Worm (Caenorhabditis elegans) whole organism, L4 larva: Measurements from ENCODE around the gene nhr-252.
A peak's percentile ranks its signal among the peaks of the same experiment; 100 is the strongest.

ENCODE experiments used
- F10B5.3 ChIP-seq: sonication (generic microtip); optimal IDR thresholded peaks from 2 replicates; lab custom pipeline; 2016; ENCODE audit warnings: mild to moderate bottlenecking, missing genetic modification characterization, missing compliant biosample characterization
- F44E2.7 ChIP-seq: fragments of 200-800 bp; sonication (Bioruptor generic); IDR thresholded peaks from 2 replicates; pipeline ENCODE4 v2.1.2; 2022; ENCODE audit warnings: missing genetic modification characterization, missing compliant biosample characterization
- Y48G9A.11 ChIP-seq: fragments of 200-800 bp; sonication (Bioruptor generic); IDR thresholded peaks from 2 replicates; pipeline ENCODE4 v1.3.6; 2022; ENCODE audit warnings: missing genetic modification reagents, missing genetic modification characterization, missing compliant biosample characterization
- aly-2 ChIP-seq: sonication (generic microtip); optimal IDR thresholded peaks from 2 replicates; lab custom pipeline; 2018; ENCODE audit warnings: missing biosample characterization, missing genetic modification characterization
- ceh-20 ChIP-seq: fragments of 200-800 bp; sonication (Bioruptor generic); IDR thresholded peaks from 2 replicates; pipeline ENCODE4 v1.3.6; 2022; ENCODE audit warnings: missing genetic modification reagents, missing genetic modification characterization, missing compliant biosample characterization
- ceh-44 ChIP-seq: fragments of 200-800 bp; sonication (Bioruptor generic); IDR thresholded peaks from 2 replicates; pipeline ENCODE4 v1.3.6; 2022; ENCODE audit warnings: missing genetic modification reagents, missing genetic modification characterization, missing compliant biosample characterization
- ceh-82 ChIP-seq: sonication (generic microtip); optimal IDR thresholded peaks from 2 replicates; lab custom pipeline; 2017; ENCODE audit warnings: missing biosample characterization, missing genetic modification characterization
- daf-16 ChIP-seq, 3 experiments: sonication (generic microtip); optimal IDR thresholded peaks; 2 replicates each; lab custom pipeline; 2016 to 2017; ENCODE audit warnings: missing genetic modification characterization in 3 of 3, missing genetic modification reagents in 3 of 3, mild to moderate bottlenecking in 2 of 3, missing compliant biosample characterization in 2 of 3, missing biosample characterization in 1 of 3, moderate library complexity in 1 of 3
- daf-8 ChIP-seq: fragments of 200-800 bp; sonication (Bioruptor generic); IDR thresholded peaks from 2 replicates; pipeline ENCODE4 v1.3.6; 2022; ENCODE audit warnings: missing genetic modification characterization, missing compliant biosample characterization
- duxl-1 ChIP-seq: sonication (generic microtip); optimal IDR thresholded peaks from 2 replicates; lab custom pipeline; 2016; ENCODE audit warnings: mild to moderate bottlenecking, missing genetic modification characterization, moderate library complexity, missing compliant biosample characterization; ENCODE audit not compliant: poor library complexity
- hmg-1.1 ChIP-seq: fragments of 200-800 bp; sonication (Bioruptor generic); IDR thresholded peaks from 2 replicates; pipeline ENCODE4 v1.3.6; 2022; ENCODE audit warnings: missing genetic modification reagents, missing genetic modification characterization, missing compliant biosample characterization
- jun-1 ChIP-seq: fragments of 150-350 bp; optimal IDR thresholded peaks from 2 replicates; lab custom pipeline; 2014; ENCODE audit warnings: missing biosample characterization, missing genetic modification reagents, missing genetic modification characterization
- lim-7 ChIP-seq: fragments of 200-800 bp; sonication (Bioruptor generic); IDR thresholded peaks from 2 replicates; pipeline ENCODE4 v1.3.6; 2022; ENCODE audit warnings: missing genetic modification characterization, missing compliant biosample characterization
- lin-13 ChIP-seq: fragments of 150-350 bp; optimal IDR thresholded peaks from 2 replicates; lab custom pipeline; 2014; ENCODE audit warnings: missing biosample characterization, missing genetic modification reagents, missing genetic modification characterization
- lsy-2 ChIP-seq, 2 experiments: fragments of 150-350 bp in 1 of 2; sonication (generic microtip) in 1 of 2; optimal IDR thresholded peaks; 2 replicates each; lab custom pipeline; 2014 to 2017; ENCODE audit warnings: missing biosample characterization in 2 of 2, missing genetic modification characterization in 2 of 2
- madf-5 ChIP-seq, 2 experiments: fragments of 200-800 bp; sonication (Bioruptor generic); IDR thresholded peaks; 2 replicates each; pipeline ENCODE4 v1.3.6; 2022; ENCODE audit warnings: missing compliant biosample characterization in 2 of 2, missing genetic modification characterization in 2 of 2
- madf-9 ChIP-seq: fragments of 200-800 bp; sonication (Bioruptor generic); conservative IDR thresholded peaks from 2 replicates; pipeline ENCODE4 v1.3.6; 2022; ENCODE audit warnings: missing genetic modification reagents, missing genetic modification characterization, missing compliant biosample characterization
- mdl-1 ChIP-seq, 2 experiments: fragments of 150-350 bp in 1 of 2; sonication (generic microtip) in 1 of 2; optimal IDR thresholded peaks; 2 replicates each; lab custom pipeline; 2014 to 2017; ENCODE audit warnings: missing biosample characterization in 2 of 2, missing genetic modification characterization in 2 of 2
- mdt-29 ChIP-seq: fragments of 200-800 bp; sonication (Bioruptor generic); IDR thresholded peaks from 2 replicates; pipeline ENCODE4 v1.3.6; 2022; ENCODE audit warnings: missing genetic modification reagents, missing genetic modification characterization, missing compliant biosample characterization
- mes-2 ChIP-seq: sonication (generic microtip); optimal IDR thresholded peaks from 2 replicates; lab custom pipeline; 2016; ENCODE audit warnings: missing genotype, mild to moderate bottlenecking, missing genetic modification characterization, missing compliant biosample characterization; ENCODE audit not compliant: poor library complexity, severe bottlenecking
- mxl-2 ChIP-seq: fragments of 200-800 bp; sonication (Bioruptor generic); conservative IDR thresholded peaks from 2 replicates; pipeline ENCODE4 v1.3.6; 2022; ENCODE audit warnings: missing genetic modification reagents, missing genetic modification characterization, missing compliant biosample characterization
- nhr-41 ChIP-seq: fragments of 200-800 bp; sonication (Bioruptor generic); IDR thresholded peaks from 2 replicates; pipeline ENCODE4 v1.3.6; 2022; ENCODE audit warnings: missing genetic modification reagents, missing genetic modification characterization, missing compliant biosample characterization
- nhr-48 ChIP-seq: sonication (generic microtip); optimal IDR thresholded peaks from 2 replicates; lab custom pipeline; 2016; ENCODE audit warnings: mild to moderate bottlenecking, missing genetic modification characterization, missing compliant biosample characterization
- nhr-6 ChIP-seq: fragments of 150-350 bp; optimal IDR thresholded peaks from 2 replicates; lab custom pipeline; 2014; ENCODE audit warnings: missing biosample characterization, missing genetic modification characterization
- nhr-77 ChIP-seq: fragments of 150-350 bp; optimal IDR thresholded peaks from 2 replicates; lab custom pipeline; 2014; ENCODE audit warnings: missing biosample characterization, missing genetic modification characterization
- pha-4 ChIP-seq, 2 experiments: fragments of 150-350 bp in 1 of 2; fragments of 200-800 bp in 1 of 2; sonication (Bioruptor generic) in 1 of 2; IDR thresholded peaks in 1 of 2; optimal IDR thresholded peaks in 1 of 2; 2 replicates each; pipeline versions ENCODE4 v1.3.6 to Lab custom; 2014 to 2022; ENCODE audit warnings: missing genetic modification characterization in 2 of 2, missing genetic modification reagents in 2 of 2, missing biosample characterization in 1 of 2, missing compliant biosample characterization in 1 of 2
- php-3 ChIP-seq: fragments of 200-800 bp; sonication (Bioruptor generic); IDR thresholded peaks from 2 replicates; pipeline ENCODE4 v1.3.6; 2022; ENCODE audit warnings: missing genetic modification reagents, missing genetic modification characterization, missing compliant biosample characterization
- pqm-1 ChIP-seq: sonication (generic microtip); optimal IDR thresholded peaks from 2 replicates; lab custom pipeline; 2017; ENCODE audit warnings: missing biosample characterization, missing genetic modification characterization
- rbr-2 ChIP-seq: sonication (generic microtip); optimal IDR thresholded peaks from 2 replicates; lab custom pipeline; 2016; ENCODE audit warnings: missing genotype, missing genetic modification characterization, missing compliant biosample characterization
- saeg-2 ChIP-seq: fragments of 200-800 bp; sonication (Bioruptor generic); IDR thresholded peaks from 2 replicates; pipeline ENCODE4 v1.3.6; 2022; ENCODE audit warnings: missing genetic modification reagents, missing genetic modification characterization, missing compliant biosample characterization
- sdz-12 ChIP-seq: fragments of 200-800 bp; sonication (Bioruptor generic); optimal IDR thresholded peaks from 2 replicates; lab custom pipeline; 2018; ENCODE audit warnings: mild to moderate bottlenecking, missing genetic modification characterization, missing compliant biosample characterization
- spr-3 ChIP-seq: fragments of 200-800 bp; sonication (Bioruptor generic); optimal IDR thresholded peaks from 2 replicates; lab custom pipeline; 2018; ENCODE audit warnings: mild to moderate bottlenecking, missing genetic modification characterization, missing compliant biosample characterization
- tra-1 ChIP-seq: fragments of 200-800 bp; sonication (Bioruptor generic); IDR thresholded peaks from 2 replicates; pipeline ENCODE4 v1.3.6; 2022; ENCODE audit warnings: missing genetic modification reagents, missing genetic modification characterization, missing compliant biosample characterization
- unc-130 ChIP-seq: sonication (generic microtip); optimal IDR thresholded peaks from 2 replicates; lab custom pipeline; 2016; ENCODE audit warnings: missing genetic modification reagents, missing genetic modification characterization, missing compliant biosample characterization
- unc-62 ChIP-seq, 3 experiments: fragments of 150-350 bp in 1 of 3; sonication (generic microtip); optimal IDR thresholded peaks in 2 of 3; peaks in 1 of 3; 1 replicate in 1 of 3; 2 replicates in 2 of 3; lab custom pipeline; 2014 to 2017; ENCODE audit warnings: missing biosample characterization in 3 of 3, missing genetic modification characterization in 3 of 3, missing genetic modification reagents in 3 of 3, missing genotype in 1 of 3
- ztf-11 ChIP-seq: fragments of 150-350 bp; optimal IDR thresholded peaks from 2 replicates; lab custom pipeline; 2014; ENCODE audit warnings: missing biosample characterization, missing genetic modification characterization
- ztf-7 ChIP-seq: fragments of 150-350 bp; optimal IDR thresholded peaks from 2 replicates; lab custom pipeline; 2014; ENCODE audit warnings: missing biosample characterization, missing genetic modification characterization

The nhr-252 gene

ce11 chrV:418432-418831 lies 14.0 kb downstream of the nhr-252 start, which contains the start of gene Y39D8A.1:
TSS of gene Y39D8A.1 (plus strand) at chrV:418732.
- TF ChIP-seq madf-9 (GFP tag; lab: Robert Waterston, UW) = no peak
- no peak for TF ChIP-seq mes-2
- TF ChIP-seq unc-130 (GFP tag; lab: Kevin White, UChicago) = no peak
- no peak for TF ChIP-seq tra-1 (GFP tag; lab: Robert Waterston, UW)
- no peak for TF ChIP-seq pha-4 (GFP tag; IDR thresholded peaks at IDR 0.05; lab: Robert Waterston, UW)
- TF ChIP-seq pha-4 (tag; optimal IDR thresholded peaks at IDR 0.05; lab: Kevin White, UChicago) = no peak
- no peak for TF ChIP-seq rbr-2 (tag; lab: Kevin White, UChicago)
- TF ChIP-seq daf-16 (GFP tag; optimal IDR thresholded peaks at IDR 0.05; lab: Kevin White, UChicago) = no peak
- peak; percentile 30 for TF ChIP-seq daf-16 (tag; optimal IDR thresholded peaks at IDR 0.05; lab: Kevin White, UChicago)

- TF ChIP-seq mdl-1 (tag; optimal IDR thresholded peaks at IDR 0.05; lab: Kevin White, UChicago) = no peak
- peak; percentile 20 for TF ChIP-seq pqm-1 (tag; lab: Kevin White, UChicago)
- no peak for TF ChIP-seq daf-8 (GFP tag; lab: Robert Waterston, UW)
- no peak for TF ChIP-seq nhr-77
Measured at ce11 chrV:422133-422532, 17.7 kb downstream of the nhr-252 start, which contains the start of gene dod-20. TSS of gene dod-20 (plus strand) at chrV:422433.

DNA sequence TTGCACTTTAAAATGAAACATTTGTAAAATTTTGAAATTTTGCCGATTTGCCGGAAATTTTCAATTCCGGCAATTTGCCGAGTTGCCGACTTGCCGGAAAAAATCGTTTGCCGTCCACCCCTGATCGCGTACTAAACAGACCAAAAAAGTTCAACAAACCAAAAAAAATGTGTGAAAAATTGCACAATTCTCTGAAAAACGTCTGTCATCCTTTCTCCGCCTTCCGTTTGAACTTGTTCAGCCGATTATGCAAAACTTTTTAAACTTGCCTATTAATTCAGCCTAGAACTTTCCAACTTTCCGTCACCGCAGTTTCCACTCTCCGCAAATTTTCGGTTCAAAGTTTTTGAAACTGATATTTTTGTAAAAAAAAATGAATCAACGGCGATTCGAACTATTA lies 19.7 kb downstream of the nhr-252 start, which contains the start of gene B0554.5:
Gene B0554.5, plus strand, starts transcription at position 301 of the 400 bp plus-strand sequence.
- TF ChIP-seq saeg-2 (GFP tag; lab: Robert Waterston, UW) (no peak), hmg-1.1 (no peak)

DNA sequence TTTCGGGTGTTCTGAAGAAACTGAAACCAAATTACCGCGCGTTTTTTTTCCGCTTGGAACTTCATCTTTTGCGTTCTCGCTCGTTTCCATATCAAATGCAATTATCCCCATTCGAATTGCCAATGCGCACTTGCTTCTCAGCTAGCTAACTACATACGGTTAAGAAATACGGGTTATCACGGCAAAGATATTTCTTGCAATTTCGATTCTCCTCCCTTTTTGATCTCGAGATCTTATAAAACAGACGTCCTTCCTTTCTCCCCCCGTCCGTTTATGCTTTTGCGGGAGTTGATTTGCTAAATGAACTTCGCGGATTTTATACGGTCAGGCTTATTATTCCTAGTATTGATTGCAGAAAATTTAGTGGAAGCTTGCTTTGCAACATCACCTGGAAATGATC lies 24.4 kb downstream of the nhr-252 start, which contains the start of gene B0554.4:
Gene B0554.4, plus strand, starts transcription at position 301 of the 400 bp plus-strand sequence.
- peak in 1 of 2 experiments; percentile 75 for TF ChIP-seq unc-62 (GFP tag; optimal IDR thresholded peaks at IDR 0.05 in 1 of 2; lab: Kevin White, UChicago)
- no peak for TF ChIP-seq unc-62 (tag; optimal IDR thresholded peaks at IDR 0.05; lab: Kevin White, UChicago)
- TF ChIP-seq nhr-48 = no peak

- TF ChIP-seq saeg-2 (GFP tag; lab: Robert Waterston, UW) (no peak), unc-62 (GFP tag; optimal IDR thresholded peaks at IDR 0.05 in 1 of 2; lab: Kevin White, UChicago) (peak in 1 of 2 experiments; percentile 94), unc-62 (tag; optimal IDR thresholded peaks at IDR 0.05; lab: Kevin White, UChicago) (no peak)
Measured at ce11 chrV:432991-433390, 28.6 kb downstream of the nhr-252 start.

DNA sequence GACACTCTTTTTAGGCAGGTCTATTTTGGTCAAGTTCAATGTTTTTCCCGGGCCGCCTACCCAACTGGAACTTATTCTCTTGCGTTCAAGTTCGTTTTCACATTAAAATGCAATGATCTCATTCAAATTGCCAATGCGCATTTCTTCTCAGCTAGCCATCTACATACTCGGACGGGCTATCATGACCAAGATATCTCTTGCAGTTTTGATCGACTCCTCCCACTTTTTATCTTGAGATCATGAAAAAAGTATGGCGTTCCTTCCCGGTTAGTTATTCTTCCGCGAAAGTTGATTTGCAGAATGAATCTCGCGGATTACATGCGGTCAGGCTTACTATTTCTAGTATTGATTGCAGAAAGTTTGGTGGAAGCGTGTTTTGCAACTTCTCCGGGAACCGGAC lies 29.5 kb downstream of the nhr-252 start, which contains the start of gene B0554.2:
Gene B0554.2, plus strand, starts transcription at position 301 of the 400 bp plus-strand sequence.
- TF ChIP-seq nhr-6 (tag; lab: Kevin White, UChicago) (no peak), F10B5.3 (tag; lab: Kevin White, UChicago) (no peak), aly-2 (tag; lab: Kevin White, UChicago) (no peak), ceh-44 (no peak), ztf-7 (tag; lab: Kevin White, UChicago) (no peak), F44E2.7 (GFP tag; lab: Robert Waterston, UW) (no peak), ztf-11 (tag; lab: Kevin White, UChicago) (no peak), php-3 (GFP tag; lab: Robert Waterston, UW) (no peak), nhr-41 (GFP tag; lab: Robert Waterston, UW) (no peak), ceh-82 (no peak)
- TF ChIP-seq, all 104 proteins: peak for 0

ce11 chrV:438094-438493 lies 33.7 kb downstream of the nhr-252 start, which contains the start of gene B0554.1:
TSS of gene B0554.1 (plus strand) at chrV:438394.
- no peak for TF ChIP-seq lsy-2 (tag; optimal IDR thresholded peaks at IDR 0.05; lab: Kevin White, UChicago)
- no peak for TF ChIP-seq lim-7 (GFP tag; lab: Robert Waterston, UW)
- no peak for TF ChIP-seq sdz-12
- TF ChIP-seq lin-13 (GFP tag; lab: Kevin White, UChicago) = no peak
- no peak for TF ChIP-seq ceh-20 (GFP tag; lab: Robert Waterston, UW)
- TF ChIP-seq ztf-11 (tag; lab: Kevin White, UChicago) = no peak
- no peak for TF ChIP-seq duxl-1 (tag; lab: Kevin White, UChicago)
- TF ChIP-seq Y48G9A.11 (GFP tag; lab: Robert Waterston, UW) = no peak
- TF ChIP-seq unc-62 (GFP tag; optimal IDR thresholded peaks at IDR 0.05 in 1 of 2; lab: Kevin White, UChicago) = no peak
- TF ChIP-seq unc-62 (tag; optimal IDR thresholded peaks at IDR 0.05; lab: Kevin White, UChicago) = no peak
- TF ChIP-seq mxl-2 = no peak
- TF ChIP-seq aly-2 (tag; lab: Kevin White, UChicago) = no peak
- TF ChIP-seq jun-1 (tag; lab: Kevin White, UChicago) = no peak
- TF ChIP-seq hmg-1.1 = no peak
- TF ChIP-seq mdt-29 (GFP tag; lab: Robert Waterston, UW) = no peak
- no peak for TF ChIP-seq ztf-7 (tag; lab: Kevin White, UChicago)
- no peak for TF ChIP-seq madf-5 (GFP tag; IDR thresholded peaks at IDR 0.05; lab: Robert Waterston, UW)
- TF ChIP-seq madf-9 (GFP tag; lab: Robert Waterston, UW) = no peak
- no peak for TF ChIP-seq spr-3 (GFP tag; lab: Kevin White, UChicago)
